Fruit fly (Drosophila melanogaster): ENCODE measurements around the gene CG3939.

dm6 chrX:3162405-3163256 is 12.2 kb upstream of the CG3939 start:
- peak; percentile 77; the same call in 2 of the 3 replicates for TF ChIP-seq CG2889 (GFP tag; IDR thresholded peaks at IDR 0.05)
- peak; percentile 88 for TF ChIP-seq CG8359 (GFP tag; optimal IDR thresholded peaks at IDR 0.05; ENCODE audit: borderline replicate concordance)
